Fruit fly (Drosophila melanogaster) whole organism, prepupa: ENCODE results near the gene galla-2.

Experiments used
- CG6854 ChIP-seq: fragments of 200-800 bp; sonication (Bioruptor generic); optimal IDR thresholded peaks from 2 replicates; lab custom pipeline; 2017; ENCODE audit warnings: missing biosample characterization, mild to moderate bottlenecking, missing genetic modification characterization
- Hr38 ChIP-seq: sonication (Bioruptor generic); optimal IDR thresholded peaks from 2 replicates; lab custom pipeline; 2016; ENCODE audit warnings: missing biosample characterization, missing genetic modification characterization

DNA sequence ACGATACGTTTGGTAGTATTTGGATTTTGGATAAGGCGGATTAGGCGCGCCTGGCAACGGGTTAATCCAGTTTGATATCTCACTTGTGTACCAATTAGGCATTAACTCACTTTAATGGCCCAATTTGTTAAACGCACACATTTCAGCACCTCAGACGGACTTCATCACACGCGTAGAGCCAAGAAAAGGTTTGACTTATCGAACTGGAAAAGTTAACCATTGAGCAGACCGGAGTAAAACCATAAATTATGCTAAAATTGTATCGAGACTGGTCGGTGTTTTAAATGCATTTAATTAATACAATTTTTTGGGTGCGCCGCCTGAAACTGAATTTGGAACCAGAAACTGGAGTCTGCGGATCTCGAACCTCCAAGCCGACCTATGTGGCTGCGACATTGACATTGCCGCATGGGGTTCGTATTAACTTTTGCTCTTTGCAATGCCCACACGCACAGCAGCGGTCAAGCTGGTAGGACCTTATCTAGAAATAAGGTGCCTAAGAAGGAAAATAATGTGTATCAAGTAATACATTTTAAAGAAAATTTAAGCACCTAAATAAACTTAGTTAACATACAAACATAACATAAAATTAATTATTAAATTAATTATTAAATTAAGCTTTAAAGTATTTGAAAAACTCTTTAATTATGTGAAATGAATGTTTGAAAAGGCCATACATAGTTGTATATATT lies 6.5 kb downstream of the galla-2 start:
- TF ChIP-seq CG6854 (no peak), Hr38 (GFP tag; lab: Kevin White, UChicago) (no peak)
